Fruit fly (Drosophila melanogaster) whole organism: ENCODE measurements around the gene CG14839.

Experiments used
- CG8478 ChIP-seq: fragments of >200 bp; optimal IDR thresholded peaks from 2 replicates; lab custom pipeline; 2018; ENCODE audit warnings: inconsistent platforms
- Dll ChIP-seq: fragments of >200 bp; optimal IDR thresholded peaks from 2 replicates; lab custom pipeline; 2017
- EcR ChIP-seq, 2 experiments: fragments of >200 bp; optimal IDR thresholded peaks; 2 replicates each; lab custom pipeline; 2017; ENCODE audit warnings: missing biosample characterization in 2 of 2, missing genetic modification characterization in 2 of 2, missing genetic modification reagents in 2 of 2
- pan ChIP-seq: fragments of >200 bp; optimal IDR thresholded peaks from 2 replicates; lab custom pipeline; 2017
- psq ChIP-seq: fragments of >200 bp; optimal IDR thresholded peaks from 2 replicates; lab custom pipeline; 2017
- usp ChIP-seq: fragments of >200 bp; optimal IDR thresholded peaks from 2 replicates; lab custom pipeline; 2017; ENCODE audit warnings: missing biosample characterization, missing genetic modification characterization, mixed read lengths

Gene CG14839

DNA sequence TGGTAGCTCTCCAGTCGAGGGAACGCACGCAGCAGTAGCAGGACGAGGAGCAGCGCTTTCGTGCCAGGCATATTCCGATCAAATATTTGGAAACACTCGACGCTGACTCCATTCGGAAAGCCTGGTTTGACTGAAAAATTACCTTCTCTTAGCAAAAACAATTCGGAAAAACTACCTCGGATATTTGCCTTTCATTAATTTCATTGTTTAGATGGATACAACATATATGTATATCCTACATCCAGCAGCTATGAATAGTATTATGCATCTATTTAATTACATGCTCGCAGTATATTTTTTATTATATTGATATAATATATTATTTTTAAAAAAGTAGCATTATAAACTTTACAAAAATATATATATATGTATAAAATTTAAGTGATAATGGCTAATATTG, 1.1 kb upstream of the CG14839 start, which contains the start of gene CG14840:
Gene CG14840, minus strand, starts transcription at position 101 of the 400 bp plus-strand sequence.
- TF ChIP-seq psq, result no peak
- TF ChIP-seq EcR (GFP tag; optimal IDR thresholded peaks at IDR 0.05; lab: Kevin White, UChicago), result no peak
- TF ChIP-seq Dll (lab: Kevin White, UChicago), result no peak
- no peak for TF ChIP-seq CG8478 (lab: Kevin White, UChicago)
- no peak for TF ChIP-seq usp (GFP tag; lab: Kevin White, UChicago)
- TF ChIP-seq pan (lab: Kevin White, UChicago), result no peak

DNA sequence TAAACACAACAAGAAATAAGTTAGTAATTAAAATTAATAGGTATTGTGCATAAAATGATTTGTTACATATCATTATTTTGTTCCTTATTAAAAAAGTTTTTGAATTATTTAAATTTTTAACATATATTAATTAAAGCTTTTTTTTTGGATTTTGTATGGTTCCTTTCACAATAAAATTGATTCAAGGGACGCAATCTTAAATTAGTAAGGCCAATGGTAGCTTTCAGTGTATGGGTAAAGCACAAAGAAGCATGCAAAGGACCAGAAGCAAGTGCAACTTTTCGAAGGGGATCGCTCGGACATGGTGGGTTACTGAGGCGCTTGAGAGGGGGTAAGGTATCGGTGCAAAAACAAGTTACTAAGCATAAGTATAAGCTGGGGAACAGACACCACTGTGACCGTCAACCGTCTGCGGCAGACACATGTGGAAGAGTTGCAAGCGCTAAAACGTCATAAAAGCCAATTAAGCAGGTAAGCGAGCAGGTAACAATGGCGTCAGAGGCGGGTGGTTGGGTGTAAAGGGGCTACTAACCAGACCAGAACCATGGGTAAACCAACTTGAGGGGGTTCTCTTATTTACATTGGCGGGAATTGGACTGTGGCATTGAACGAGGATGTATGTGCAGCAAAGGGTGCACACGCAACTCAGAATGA, 13.5 kb downstream of the CG14839 start:
- no peak for TF ChIP-seq psq
- TF ChIP-seq EcR (GFP tag; optimal IDR thresholded peaks at IDR 0.05; lab: Kevin White, UChicago), result no peak
- TF ChIP-seq Dll (lab: Kevin White, UChicago), result peak; percentile 56

DNA sequence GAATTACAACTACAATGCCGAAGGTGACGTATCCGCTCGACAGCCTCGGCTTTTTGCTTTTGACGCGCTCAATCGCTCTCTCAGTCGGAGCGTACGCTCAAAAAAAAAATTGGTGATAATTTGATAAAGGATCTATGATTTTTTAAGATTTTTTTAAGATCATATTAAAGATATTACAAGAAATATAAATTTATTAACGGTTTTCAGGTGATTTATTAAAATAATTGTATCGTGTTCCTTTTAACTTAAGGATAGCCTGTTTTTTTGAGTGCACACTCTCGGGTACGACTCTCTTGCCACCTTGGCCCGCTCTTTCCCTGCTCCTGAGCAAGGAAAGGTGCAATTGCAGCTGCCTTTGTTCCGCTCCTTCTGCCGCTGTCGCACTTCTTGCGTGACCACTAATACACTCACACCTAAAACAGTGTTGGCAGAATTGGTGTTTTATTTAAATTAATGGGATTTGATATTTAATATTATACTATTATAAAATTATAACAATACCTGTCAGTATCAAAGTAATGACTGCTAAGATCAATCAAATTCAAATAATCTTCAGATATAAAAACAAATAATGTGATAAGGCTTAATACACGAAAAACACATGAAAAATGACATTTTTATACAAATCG, 15.8 kb downstream of the CG14839 start:
- TF ChIP-seq Dll (lab: Kevin White, UChicago) (no peak), EcR (GFP tag; optimal IDR thresholded peaks at IDR 0.05; lab: Kevin White, UChicago) (no peak), usp (GFP tag; lab: Kevin White, UChicago) (no peak), psq (no peak), pan (lab: Kevin White, UChicago) (no peak), CG8478 (lab: Kevin White, UChicago) (no peak)

DNA sequence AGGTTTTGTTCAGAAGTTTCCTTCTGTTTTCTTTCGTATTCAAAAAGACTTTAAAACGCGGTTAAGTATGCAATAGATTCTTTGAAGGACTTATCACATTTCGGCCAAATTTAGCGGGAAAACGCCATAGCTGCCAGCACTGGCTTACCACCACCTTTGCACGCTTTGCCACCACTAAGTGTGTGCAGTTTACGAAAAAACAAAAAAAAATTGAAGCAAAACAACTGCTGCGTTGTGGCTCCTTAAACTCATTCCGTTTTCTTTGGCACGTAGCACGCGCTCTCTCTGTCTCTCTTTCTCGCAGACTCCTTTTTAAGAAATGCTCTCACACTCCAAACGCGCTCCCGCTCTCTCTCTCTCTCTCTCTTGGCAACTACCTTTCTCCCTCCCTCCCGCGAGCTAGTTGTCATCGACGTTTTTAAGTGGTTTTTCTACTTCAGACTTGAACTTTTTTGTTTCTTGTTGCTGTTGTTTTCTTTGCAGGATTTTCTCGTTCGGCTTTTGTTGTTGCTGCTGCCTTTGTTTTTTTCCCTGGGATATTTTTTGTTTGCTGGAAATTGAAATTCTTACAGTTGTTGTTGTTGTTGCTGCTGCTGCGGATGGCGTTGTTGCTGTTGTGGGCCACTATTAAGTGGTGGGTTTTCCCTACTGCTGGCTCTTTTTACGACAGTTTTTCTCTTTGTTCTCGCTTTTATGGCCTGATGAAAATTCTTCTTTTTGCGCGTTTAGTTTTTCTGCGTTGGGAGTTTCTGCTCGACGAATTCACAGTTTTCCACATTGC, 16.5 kb downstream of the CG14839 start:
- peak; percentile 67 for TF ChIP-seq Dll (lab: Kevin White, UChicago)
- no peak for TF ChIP-seq psq

DNA sequence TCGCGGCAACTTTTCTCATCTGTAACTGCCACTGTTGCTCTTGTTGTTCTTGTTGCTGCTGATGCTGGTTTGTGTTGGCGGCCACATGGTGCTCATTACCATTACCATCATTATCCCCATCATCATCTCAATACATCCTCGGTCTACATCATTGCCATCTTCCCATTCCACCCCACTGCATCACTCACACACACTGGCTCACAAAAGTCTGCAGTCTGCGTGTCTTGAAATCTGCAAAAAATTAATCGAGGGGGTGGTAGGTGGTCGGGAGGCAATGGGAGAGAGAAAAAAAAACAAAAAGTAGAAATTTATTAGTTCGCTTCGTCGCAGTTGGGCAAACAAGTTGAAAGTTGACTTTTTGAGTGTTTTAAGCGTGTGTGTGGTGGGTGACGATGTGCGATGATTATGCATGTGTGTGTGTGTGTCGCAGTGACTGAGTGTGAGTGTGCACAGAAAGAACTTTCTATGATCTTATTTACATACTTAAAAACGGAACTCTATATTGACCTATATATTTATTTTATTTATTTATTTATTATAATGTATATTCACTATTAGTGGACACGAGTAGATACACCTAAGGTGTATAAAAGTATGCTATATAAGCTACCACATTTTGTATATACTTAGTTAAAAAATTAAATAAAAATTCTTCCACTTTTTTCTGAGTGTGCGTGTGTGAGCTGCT, 17.3 kb downstream of the CG14839 start:
- no peak for TF ChIP-seq pan (lab: Kevin White, UChicago)
- no peak for TF ChIP-seq EcR (GFP tag; optimal IDR thresholded peaks at IDR 0.05; lab: Kevin White, UChicago)
- no peak for TF ChIP-seq psq
- TF ChIP-seq CG8478 (lab: Kevin White, UChicago), result no peak
- TF ChIP-seq usp (GFP tag; lab: Kevin White, UChicago), result no peak
- no peak for TF ChIP-seq Dll (lab: Kevin White, UChicago)

DNA sequence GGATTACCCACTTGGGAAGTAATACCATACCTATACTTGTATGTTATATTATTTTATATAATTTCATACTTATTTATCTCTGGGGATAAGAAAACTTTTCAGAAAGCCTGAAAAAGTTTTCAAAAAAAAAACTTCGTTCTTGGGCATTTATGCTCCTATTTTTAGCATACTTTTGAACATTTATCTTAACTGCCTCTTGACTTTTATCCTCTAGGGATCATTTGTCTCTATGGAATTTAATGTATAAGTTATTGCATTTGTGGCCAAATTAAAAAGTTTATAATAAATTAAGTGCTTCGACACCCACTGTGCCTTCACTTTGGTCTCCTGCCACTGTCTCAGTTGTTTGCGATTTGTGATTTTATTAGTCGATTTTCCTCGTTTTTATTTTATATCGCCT, 18.1 kb downstream of the CG14839 start:
- no peak for TF ChIP-seq Dll (lab: Kevin White, UChicago)
- no peak for TF ChIP-seq usp (GFP tag; lab: Kevin White, UChicago)
- TF ChIP-seq CG8478 (lab: Kevin White, UChicago), result no peak
- TF ChIP-seq pan (lab: Kevin White, UChicago), result no peak
- no peak for TF ChIP-seq psq
- no peak for TF ChIP-seq EcR (GFP tag; optimal IDR thresholded peaks at IDR 0.05; lab: Kevin White, UChicago)

DNA sequence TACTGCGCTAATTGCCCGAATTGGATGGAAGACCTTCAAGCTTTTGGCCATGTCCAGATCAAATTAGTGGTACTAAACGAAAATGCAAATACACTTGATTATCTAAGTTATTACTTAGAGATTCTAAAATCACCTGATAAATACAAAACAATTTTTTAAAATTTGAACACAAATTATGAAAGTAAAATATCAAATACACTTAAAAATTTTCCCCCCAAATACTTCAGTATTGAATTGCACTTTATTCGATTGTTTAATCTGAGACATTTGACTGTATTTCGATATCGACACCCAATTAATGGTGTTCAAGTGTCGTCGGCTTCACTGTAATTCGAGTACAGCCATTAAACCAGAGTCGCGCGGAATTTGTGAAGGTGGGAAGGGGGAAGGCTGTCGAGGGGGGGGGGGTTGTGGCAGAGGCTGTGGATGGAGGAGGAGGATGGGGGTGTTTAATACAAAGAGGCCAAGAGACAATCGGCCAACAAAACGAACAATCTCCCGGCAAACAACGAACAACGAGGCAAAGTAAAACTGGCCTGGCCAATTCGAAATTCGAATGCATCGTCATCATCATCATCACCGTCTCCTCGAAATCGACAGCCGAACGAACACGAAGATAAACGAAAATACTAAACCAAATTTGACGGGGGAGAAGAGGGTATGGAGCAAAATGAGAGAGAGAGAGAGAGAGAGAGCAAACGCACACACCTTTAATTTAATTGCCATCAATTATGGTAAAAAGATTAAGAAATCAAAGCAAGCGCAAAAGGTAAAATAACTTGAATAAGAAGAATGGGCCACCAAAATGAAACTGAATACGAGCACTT, 20.2 kb downstream of the CG14839 start:
- TF ChIP-seq CG8478 (lab: Kevin White, UChicago) (no peak), psq (no peak), usp (GFP tag; lab: Kevin White, UChicago) (no peak), pan (lab: Kevin White, UChicago) (no peak), Dll (lab: Kevin White, UChicago) (no peak), EcR (GFP tag; optimal IDR thresholded peaks at IDR 0.05; lab: Kevin White, UChicago) (no peak)

DNA sequence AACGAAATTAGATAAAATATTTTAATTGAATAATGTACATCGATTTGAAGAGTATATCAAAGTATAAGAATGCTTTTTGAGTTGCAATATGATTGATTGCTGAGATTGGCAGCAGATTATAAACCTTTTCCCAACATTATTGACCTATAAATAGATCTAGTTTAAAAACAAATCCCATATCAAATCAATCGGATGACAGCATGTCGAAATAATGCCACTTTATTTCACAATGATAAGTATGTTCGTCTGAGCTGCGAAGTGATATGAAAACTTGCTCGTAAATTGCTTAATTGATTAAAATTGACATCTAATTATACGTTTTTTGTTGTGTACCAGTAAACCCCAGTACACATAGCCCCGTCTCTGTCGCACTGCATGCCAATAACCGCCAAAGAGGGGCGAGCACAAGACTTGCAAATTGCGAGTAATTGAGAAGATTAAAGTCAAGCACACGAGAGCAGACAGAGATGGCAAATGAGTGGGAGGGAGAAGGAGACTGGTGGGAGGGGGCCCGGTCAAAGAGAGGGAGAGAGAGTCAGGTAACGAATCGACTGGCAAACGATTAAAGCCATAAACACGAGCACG, 20.9 kb downstream of the CG14839 start:
- TF ChIP-seq Dll (lab: Kevin White, UChicago) (peak; percentile 27), EcR (GFP tag; optimal IDR thresholded peaks at IDR 0.05; lab: Kevin White, UChicago) (no peak)

DNA sequence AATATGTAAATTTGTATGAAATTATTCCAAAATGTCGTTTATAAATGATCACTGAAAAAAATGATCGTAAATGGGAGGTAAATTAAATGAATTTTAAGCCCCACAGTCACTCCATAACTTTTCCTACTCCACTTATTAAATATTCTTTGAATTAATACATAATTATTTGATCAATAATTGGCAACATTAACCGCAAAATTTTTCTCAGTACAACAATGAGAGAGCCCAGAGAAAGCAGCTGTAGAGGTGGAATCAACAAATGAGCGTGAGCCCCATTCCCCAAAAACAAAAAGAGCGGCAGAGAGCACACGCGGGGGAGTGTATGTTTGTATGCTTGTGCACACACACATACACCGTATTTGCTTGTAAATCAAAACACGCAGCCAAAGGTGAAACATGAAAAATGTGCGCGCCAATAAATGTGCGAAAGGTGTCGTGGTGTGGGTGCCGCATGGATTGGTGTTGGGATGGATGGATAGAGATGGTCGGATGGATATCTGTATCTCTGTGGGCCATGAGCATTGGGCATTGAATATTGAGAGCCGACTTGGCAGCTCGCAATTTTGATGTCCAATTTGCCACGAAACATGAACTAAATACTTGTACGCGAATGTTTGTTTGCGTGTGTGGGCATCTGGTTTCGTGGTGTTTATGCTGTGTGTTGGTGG, 21.7 kb downstream of the CG14839 start:
- peak; percentile 92 for TF ChIP-seq Dll (lab: Kevin White, UChicago)
- TF ChIP-seq EcR (GFP tag; optimal IDR thresholded peaks at IDR 0.05; lab: Kevin White, UChicago), result no peak

DNA sequence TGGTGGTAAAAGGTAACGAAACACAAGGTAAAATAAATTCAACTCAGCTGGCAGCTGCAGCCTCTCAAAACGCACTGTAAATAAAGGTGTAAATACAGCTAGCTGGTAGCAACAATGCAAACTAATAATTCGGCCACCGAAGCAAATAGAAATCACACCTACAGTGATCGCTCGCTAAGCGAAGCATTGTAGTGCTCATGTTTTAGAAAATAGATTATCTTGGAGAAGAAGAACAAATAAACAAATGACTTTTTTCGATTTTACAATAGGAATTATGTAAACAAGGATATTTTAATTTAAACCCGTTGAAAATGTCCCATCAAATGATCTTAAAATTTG, 22.2 kb downstream of the CG14839 start:
- TF ChIP-seq EcR (GFP tag; optimal IDR thresholded peaks at IDR 0.05; lab: Kevin White, UChicago) (no peak), pan (lab: Kevin White, UChicago) (no peak), psq (no peak), usp (GFP tag; lab: Kevin White, UChicago) (no peak), CG8478 (lab: Kevin White, UChicago) (no peak), Dll (lab: Kevin White, UChicago) (no peak)
